Fruit fly (Drosophila melanogaster) whole organism, embryonic: ENCODE results near the gene CG13367.

Source experiments
- Bteb2 ChIP-seq: fragments of 200-800 bp; sonication (Bioruptor generic); optimal IDR thresholded peaks from 2 replicates; lab custom pipeline; 2016; ENCODE audit warnings: missing biosample characterization, missing genetic modification characterization
- CG10366 ChIP-seq: fragments of 200-800 bp; sonication (Bioruptor generic); IDR thresholded peaks from 2 replicates; pipeline ENCODE4 v1.3.6; 2022; ENCODE audit warnings: missing biosample characterization, missing genetic modification characterization
- CG14441 ChIP-seq: fragments of 200-800 bp; sonication (Bioruptor generic); IDR thresholded peaks from 2 replicates; pipeline ENCODE4 v1.3.6; 2022; ENCODE audit warnings: missing biosample characterization, missing genetic modification characterization
- CG14710 ChIP-seq: fragments of 200-800 bp; sonication (Bioruptor generic); optimal IDR thresholded peaks from 3 replicates; lab custom pipeline; 2019; ENCODE audit warnings: missing biosample characterization, mild to moderate bottlenecking, missing genetic modification characterization, moderate library complexity
- CG14860 ChIP-seq: fragments of 200-800 bp; sonication (Bioruptor generic); IDR thresholded peaks from 3 replicates; pipeline ENCODE4 v1.3.6; 2022; ENCODE audit warnings: missing biosample characterization, missing genetic modification characterization; ENCODE audit not compliant: partially characterized antibody
- CG16779 ChIP-seq: fragments of 200-800 bp; sonication (Bioruptor generic); IDR thresholded peaks from 2 replicates; pipeline ENCODE4 v1.3.6; 2022; ENCODE audit warnings: missing biosample characterization, missing genetic modification characterization
- CG16863 ChIP-seq: fragments of 200-800 bp; sonication (Bioruptor generic); optimal IDR thresholded peaks from 3 replicates; lab custom pipeline; 2016; ENCODE audit warnings: missing biosample characterization, missing genetic modification characterization
- CG17359 ChIP-seq: fragments of 200-800 bp; sonication (Bioruptor generic); optimal IDR thresholded peaks from 3 replicates; lab custom pipeline; 2018; ENCODE audit warnings: missing biosample characterization, mild to moderate bottlenecking, missing genetic modification characterization, moderate library complexity
- CG17568 ChIP-seq: fragments of 200-800 bp; sonication (Bioruptor generic); optimal IDR thresholded peaks from 2 replicates; lab custom pipeline; 2018; ENCODE audit warnings: missing biosample characterization, mild to moderate bottlenecking, missing genetic modification characterization, moderate library complexity
- CG18262 ChIP-seq: fragments of 200-800 bp; optimal IDR thresholded peaks from 3 replicates; lab custom pipeline; 2019; ENCODE audit warnings: missing biosample characterization, mild to moderate bottlenecking, missing genetic modification characterization, moderate library complexity
- CG2202 ChIP-seq: fragments of 200-800 bp; sonication (Bioruptor generic); optimal IDR thresholded peaks from 2 replicates; lab custom pipeline; 2018; ENCODE audit warnings: missing biosample characterization, mild to moderate bottlenecking, missing genetic modification characterization
- CG2678 ChIP-seq: fragments of 200-800 bp; sonication (Bioruptor generic); optimal IDR thresholded peaks from 3 replicates; lab custom pipeline; 2019; ENCODE audit warnings: missing biosample characterization, mild to moderate bottlenecking, missing genetic modification characterization, moderate library complexity
- CG3281 ChIP-seq: fragments of 200-800 bp; sonication (Bioruptor generic); optimal IDR thresholded peaks from 3 replicates; lab custom pipeline; 2017; ENCODE audit warnings: missing biosample characterization, mild to moderate bottlenecking, missing genetic modification characterization
- CG4617 ChIP-seq: fragments of 200-800 bp; sonication (Bioruptor generic); optimal IDR thresholded peaks from 3 replicates; lab custom pipeline; 2016; ENCODE audit warnings: missing biosample characterization, missing genetic modification characterization, borderline replicate concordance
- CG5953 ChIP-seq: fragments of 200-800 bp; sonication (Bioruptor generic); IDR thresholded peaks from 2 replicates; pipeline ENCODE4 v1.3.6; 2022; ENCODE audit warnings: missing biosample characterization, missing genetic modification characterization
- CG6175 ChIP-seq: fragments of 200-800 bp; sonication (Bioruptor generic); IDR thresholded peaks from 3 replicates; pipeline ENCODE4 v1.3.6; 2022; ENCODE audit warnings: missing biosample characterization, missing genetic modification characterization
- CG7839 ChIP-seq: fragments of 200-800 bp; sonication (Bioruptor generic); optimal IDR thresholded peaks from 3 replicates; lab custom pipeline; 2018; ENCODE audit warnings: missing biosample characterization, mild to moderate bottlenecking, missing genetic modification characterization, moderate library complexity
- CG8388 ChIP-seq: fragments of 200-800 bp; sonication (Bioruptor generic); optimal IDR thresholded peaks from 2 replicates; lab custom pipeline; 2019; ENCODE audit warnings: missing biosample characterization, mild to moderate bottlenecking, missing genetic modification characterization, moderate library complexity
- CG9876 ChIP-seq: fragments of 200-800 bp; sonication (Bioruptor generic); optimal IDR thresholded peaks from 2 replicates; lab custom pipeline; 2016; ENCODE audit warnings: missing biosample characterization, missing genetic modification characterization
- CTCF ChIP-seq: fragments of 200-800 bp; sonication (Bioruptor generic); optimal IDR thresholded peaks from 2 replicates; lab custom pipeline; 2017; ENCODE audit warnings: missing biosample characterization, mild to moderate bottlenecking, missing genetic modification characterization, moderate library complexity
- Dbx ChIP-seq: fragments of 200-800 bp; sonication (Bioruptor generic); IDR thresholded peaks from 3 replicates; pipeline ENCODE4 v1.3.6; 2022; ENCODE audit warnings: missing biosample characterization, missing genetic modification characterization
- E2f1 ChIP-seq: fragments of 200-800 bp; sonication (Bioruptor generic); IDR thresholded peaks from 2 replicates; pipeline ENCODE4 v1.3.6; 2022; ENCODE audit warnings: missing biosample characterization, missing genetic modification characterization
- H15 ChIP-seq: fragments of 200-800 bp; sonication (Bioruptor generic); IDR thresholded peaks from 3 replicates; pipeline ENCODE4 v1.3.6; 2022; ENCODE audit warnings: missing biosample characterization, missing genetic modification characterization
- HLH54F ChIP-seq: fragments of 200-800 bp; sonication (Bioruptor generic); optimal IDR thresholded peaks from 3 replicates; lab custom pipeline; 2016; ENCODE audit warnings: missing biosample characterization, missing genetic modification characterization
- Hr3 ChIP-seq: fragments of 200-800 bp; sonication (Bioruptor generic); optimal IDR thresholded peaks from 3 replicates; lab custom pipeline; 2016; ENCODE audit warnings: missing biosample characterization, missing genetic modification characterization
- Hr39 ChIP-seq: fragments of >200 bp; optimal IDR thresholded peaks from 2 replicates; lab custom pipeline; 2017
- Hr51 ChIP-seq, 2 experiments: fragments of 200-800 bp; sonication (Bioruptor generic); optimal IDR thresholded peaks; 2 replicates in 1 of 2; 3 replicates in 1 of 2; lab custom pipeline; 2016 to 2018; ENCODE audit warnings: missing biosample characterization in 2 of 2, missing genetic modification characterization in 2 of 2, mild to moderate bottlenecking in 1 of 2, moderate library complexity in 1 of 2
- Hsf ChIP-seq: fragments of 200-800 bp; sonication (Bioruptor generic); optimal IDR thresholded peaks from 3 replicates; lab custom pipeline; 2016; ENCODE audit warnings: missing biosample characterization, missing genetic modification characterization
- MBD-R2 ChIP-seq: fragments of 200-800 bp; sonication (Bioruptor generic); IDR thresholded peaks from 2 replicates; pipeline ENCODE4 v1.3.6; 2022; ENCODE audit warnings: missing biosample characterization, missing genetic modification characterization
- aop ChIP-seq: fragments of 200-800 bp; sonication (Bioruptor generic); IDR thresholded peaks from 2 replicates; pipeline ENCODE4 v1.3.6; 2022; ENCODE audit warnings: missing biosample characterization, missing genetic modification characterization
- bigmax ChIP-seq: fragments of 200-800 bp; sonication (Bioruptor generic); optimal IDR thresholded peaks from 2 replicates; lab custom pipeline; 2018; ENCODE audit warnings: missing biosample characterization, mild to moderate bottlenecking, missing genetic modification characterization
- caup ChIP-seq: fragments of 200-800 bp; sonication (Bioruptor generic); optimal IDR thresholded peaks from 3 replicates; lab custom pipeline; 2017; ENCODE audit warnings: missing biosample characterization, mild to moderate bottlenecking, missing genetic modification characterization, moderate library complexity; ENCODE audit not compliant: severe bottlenecking
- chif ChIP-seq, 2 experiments: fragments of 200-800 bp; sonication (Bioruptor generic); optimal IDR thresholded peaks; 3 replicates each; lab custom pipeline; 2016; ENCODE audit warnings: missing biosample characterization in 2 of 2, missing genetic modification characterization in 2 of 2
- gem ChIP-seq: fragments of 200-800 bp; sonication (Bioruptor generic); optimal IDR thresholded peaks from 2 replicates; lab custom pipeline; 2019; ENCODE audit warnings: missing biosample characterization, mild to moderate bottlenecking, missing genetic modification characterization, moderate library complexity
- gsb-n ChIP-seq: fragments of 200-800 bp; sonication (Bioruptor generic); optimal IDR thresholded peaks from 3 replicates; lab custom pipeline; 2018; ENCODE audit warnings: missing biosample characterization, mild to moderate bottlenecking, missing genetic modification characterization
- hbn ChIP-seq: fragments of 200-800 bp; sonication (Bioruptor generic); IDR thresholded peaks from 2 replicates; pipeline ENCODE4 v1.3.6; 2022; ENCODE audit warnings: missing biosample characterization, missing genetic modification characterization; ENCODE audit not compliant: partially characterized antibody
- inv ChIP-seq: fragments of 200-800 bp; sonication (Bioruptor generic); IDR thresholded peaks from 2 replicates; pipeline ENCODE4 v1.3.6; 2022; ENCODE audit warnings: missing biosample characterization, missing genetic modification characterization; ENCODE audit not compliant: partially characterized antibody
- lilli ChIP-seq: fragments of 200-800 bp; sonication (Bioruptor generic); optimal IDR thresholded peaks from 3 replicates; lab custom pipeline; 2016; ENCODE audit warnings: missing biosample characterization, missing genetic modification characterization
- mam ChIP-seq: fragments of 200-800 bp; sonication (Bioruptor generic); optimal IDR thresholded peaks from 3 replicates; lab custom pipeline; 2016; ENCODE audit warnings: missing biosample characterization, missing genetic modification characterization
- nerfin-1 ChIP-seq: fragments of 200-800 bp; sonication (Bioruptor generic); optimal IDR thresholded peaks from 3 replicates; lab custom pipeline; 2019; ENCODE audit warnings: missing biosample characterization, mild to moderate bottlenecking, missing genetic modification characterization, moderate library complexity
- pho ChIP-seq: fragments of 200-800 bp; sonication (Bioruptor generic); optimal IDR thresholded peaks from 2 replicates; lab custom pipeline; 2016; ENCODE audit warnings: missing biosample characterization, missing genetic modification characterization
- phol ChIP-seq: fragments of 200-800 bp; sonication (Bioruptor generic); optimal IDR thresholded peaks from 3 replicates; lab custom pipeline; 2018; ENCODE audit warnings: missing biosample characterization, mild to moderate bottlenecking, missing genetic modification characterization, moderate library complexity
- pita ChIP-seq: fragments of 200-800 bp; sonication (Bioruptor generic); optimal IDR thresholded peaks from 2 replicates; lab custom pipeline; 2017; ENCODE audit warnings: missing biosample characterization, mild to moderate bottlenecking, missing genetic modification characterization
- tgo ChIP-seq: fragments of 200-800 bp; sonication (Bioruptor generic); IDR thresholded peaks from 3 replicates; pipeline ENCODE4 v1.3.6; 2022; ENCODE audit warnings: missing biosample characterization, missing genetic modification characterization
- tll ChIP-seq, 2 experiments: fragments of 200-800 bp in 1 of 2; fragments of >200 bp in 1 of 2; sonication (Bioruptor generic) in 1 of 2; optimal IDR thresholded peaks; 2 replicates each; lab custom pipeline; 2017 to 2019; ENCODE audit warnings: missing biosample characterization in 2 of 2, missing genetic modification characterization in 2 of 2, mild to moderate bottlenecking in 1 of 2, moderate library complexity in 1 of 2
- unc-4 ChIP-seq: fragments of 200-800 bp; sonication (Bioruptor generic); IDR thresholded peaks from 2 replicates; pipeline ENCODE4 v1.3.6; 2022; ENCODE audit warnings: missing biosample characterization, missing genetic modification characterization; ENCODE audit not compliant: partially characterized antibody
- vnd ChIP-seq: fragments of 200-800 bp; sonication (Bioruptor generic); IDR thresholded peaks from 3 replicates; pipeline ENCODE4 v1.3.6; 2022; ENCODE audit warnings: missing biosample characterization, missing genetic modification characterization; ENCODE audit not compliant: partially characterized antibody
- wdn ChIP-seq: fragments of 200-800 bp; sonication (Bioruptor generic); IDR thresholded peaks from 2 replicates; pipeline ENCODE4 v1.3.6; 2022; ENCODE audit warnings: missing biosample characterization, missing genetic modification characterization
- yki ChIP-seq: fragments of >200 bp; optimal IDR thresholded peaks from 3 replicates; lab custom pipeline; 2018

CG13367 gene

dm6 chrX:629239-629821 lies 15.2 kb upstream of the CG13367 start, which contains the start of the genes RpL36 and Mybbp1A (continued):
- no peak for TF ChIP-seq tll (GFP tag; optimal IDR thresholded peaks at IDR 0.05; lab: Kevin White, UChicago)
- TF ChIP-seq CG3281 (GFP tag; lab: Kevin White, UChicago), result peak; percentile 80
- 0 out of 3 replicates have a peak, but pooled peaks have one; percentile 30 for TF ChIP-seq CG6175 (GFP tag; lab: Robert Waterston, UW)
- peak; percentile 46 for TF ChIP-seq CG17359
- TF ChIP-seq Hr39 (lab: Kevin White, UChicago), result no peak
- peak; percentile 25 for TF ChIP-seq Bteb2 (GFP tag; lab: Kevin White, UChicago)
- TF ChIP-seq Dbx, result peak; percentile 85
- TF ChIP-seq lilli (GFP tag; lab: Kevin White, UChicago), result peak; percentile 62
- TF ChIP-seq tgo, result peak; percentile 39; the same call in 2 of the 3 replicates
- TF ChIP-seq CG7839 (tag; lab: Kevin White, UChicago), result peak; percentile 66
- TF ChIP-seq CG2202 (tag; lab: Kevin White, UChicago), result peak; percentile 48
- no peak for TF ChIP-seq gsb-n (tag; lab: Kevin White, UChicago)
- peak; percentile 63; the same call in 1 of the 2 replicates for TF ChIP-seq CG16779 (GFP tag; lab: Robert Waterston, UW)
- TF ChIP-seq CG10366 (GFP tag; lab: Robert Waterston, UW), result peak; percentile 58
- peak; percentile 38 for TF ChIP-seq CTCF (GFP tag; lab: Kevin White, UChicago)
- no peak for TF ChIP-seq aop (GFP tag; lab: Robert Waterston, UW)
- peak; percentile 61 for TF ChIP-seq hbn (GFP tag; lab: Robert Waterston, UW)
- TF ChIP-seq mam (GFP tag; lab: Kevin White, UChicago), result peak; percentile 75
- 0 out of 2 replicates have a peak, but pooled peaks have one; percentile 42 for TF ChIP-seq MBD-R2
- peak; percentile 85 for TF ChIP-seq inv
- peak; percentile 80 for TF ChIP-seq HLH54F
- no peak for TF ChIP-seq pita (GFP tag; lab: Kevin White, UChicago)
- TF ChIP-seq CG14441 (GFP tag; lab: Robert Waterston, UW), result peak; percentile 58; the same call in 1 of the 2 replicates
- TF ChIP-seq H15 (GFP tag; lab: Robert Waterston, UW), result peak; percentile 64; the same call in 2 of the 3 replicates
- peak; percentile 49 for TF ChIP-seq nerfin-1 (tag; lab: Kevin White, UChicago)
- TF ChIP-seq Hsf (GFP tag; lab: Kevin White, UChicago), result peak; percentile 77
- peak; percentile 78 for TF ChIP-seq CG9876 (GFP tag; lab: Kevin White, UChicago)
- peak; percentile 85 for TF ChIP-seq unc-4
- peak; percentile 57 to 67 for TF ChIP-seq Hr51 (GFP tag; optimal IDR thresholded peaks at IDR 0.05; lab: Kevin White, UChicago)
- TF ChIP-seq CG5953 (GFP tag; lab: Robert Waterston, UW), result peak; percentile 58; the same call in 1 of the 2 replicates
- TF ChIP-seq wdn (GFP tag; lab: Robert Waterston, UW), result 0 out of 2 replicates have a peak, but pooled peaks have one; percentile 43
- TF ChIP-seq gem (tag; lab: Kevin White, UChicago), result no peak
- peak; percentile 64 for TF ChIP-seq CG2678
- peak; percentile 86 for TF ChIP-seq pho (GFP tag; lab: Kevin White, UChicago)
- TF ChIP-seq CG18262 (tag; lab: Kevin White, UChicago), result peak; percentile 35
- no peak for TF ChIP-seq yki (lab: Kevin White, UChicago)
- TF ChIP-seq bigmax (GFP tag; lab: Kevin White, UChicago), result peak; percentile 49
- TF ChIP-seq phol (tag; lab: Kevin White, UChicago), result peak; percentile 90
- TF ChIP-seq CG14860 (GFP tag; lab: Robert Waterston, UW), result peak; percentile 89
- peak; percentile 90 for TF ChIP-seq caup (GFP tag; lab: Kevin White, UChicago)
- peak; percentile 53 for TF ChIP-seq CG8388 (GFP tag; lab: Kevin White, UChicago)
- TF ChIP-seq CG14710 (tag; lab: Kevin White, UChicago), result peak; percentile 81
- TF ChIP-seq E2f1 (GFP tag; lab: Robert Waterston, UW), result peak; percentile 57; the same call in 1 of the 2 replicates
- TF ChIP-seq CG4617 (GFP tag; lab: Kevin White, UChicago), result peak; percentile 69
- peak; percentile 99 for TF ChIP-seq vnd (GFP tag; lab: Robert Waterston, UW)
- TF ChIP-seq CG17568, result no peak
- TF ChIP-seq CG16863 (GFP tag; lab: Kevin White, UChicago), result peak; percentile 72
- TF ChIP-seq chif (GFP tag; optimal IDR thresholded peaks at IDR 0.05; lab: Kevin White, UChicago), result peak; percentile 56 to 68
- TF ChIP-seq Hr3 (GFP tag; lab: Kevin White, UChicago), result peak; percentile 56
